Worm (Caenorhabditis elegans) whole organism, early embryonic: Measurements from ENCODE around the gene gcy-19.

Experiments
- F13C5.2 ChIP-seq: sonication (generic microtip); optimal IDR thresholded peaks from 2 replicates; lab custom pipeline; 2017; ENCODE audit warnings: mild to moderate bottlenecking, missing genetic modification characterization, inconsistent platforms, missing compliant biosample characterization
- aly-1 ChIP-seq: sonication (generic microtip); optimal IDR thresholded peaks from 2 replicates; lab custom pipeline; 2016; ENCODE audit warnings: missing genetic modification characterization, missing compliant biosample characterization
- ama-1 ChIP-seq: fragments of 150-350 bp; optimal IDR thresholded peaks from 2 replicates; lab custom pipeline; 2014
- ceh-13 ChIP-seq: fragments of 200-800 bp; sonication (Bioruptor generic); optimal IDR thresholded peaks from 2 replicates; lab custom pipeline; 2018; ENCODE audit warnings: mild to moderate bottlenecking, missing genetic modification characterization, missing compliant biosample characterization
- ceh-36 ChIP-seq: sonication (generic microtip); optimal IDR thresholded peaks from 2 replicates; lab custom pipeline; 2016; ENCODE audit warnings: missing genetic modification characterization, inconsistent platforms, missing compliant biosample characterization
- ets-7 ChIP-seq: sonication (generic microtip); optimal IDR thresholded peaks from 2 replicates; lab custom pipeline; 2016; ENCODE audit warnings: missing genotype, missing genetic modification characterization, missing compliant biosample characterization
- hmg-4 ChIP-seq: fragments of 200-800 bp; sonication (Bioruptor generic); optimal IDR thresholded peaks from 2 replicates; lab custom pipeline; 2018; ENCODE audit warnings: mild to moderate bottlenecking, missing genetic modification characterization, missing compliant biosample characterization
- hnd-1 ChIP-seq: sonication (generic microtip); optimal IDR thresholded peaks from 2 replicates; lab custom pipeline; 2016; ENCODE audit warnings: missing genetic modification characterization, missing compliant biosample characterization
- sea-1 ChIP-seq: fragments of 200-800 bp; sonication (Bioruptor generic); conservative IDR thresholded peaks from 2 replicates; pipeline ENCODE4 v1.3.6; 2022; ENCODE audit warnings: missing genetic modification characterization, missing compliant biosample characterization

ce11 chrII:3222686-3223085 lies 36.5 kb downstream of the gcy-19 start, which contains the start of gene ZC239.13:
- TF ChIP-seq ceh-36 (no peak), F13C5.2 (no peak), ama-1 (no peak), ets-7 (tag; lab: Kevin White, UChicago) (no peak), sea-1 (GFP tag; lab: Robert Waterston, UW) (no peak), hnd-1 (tag; lab: Kevin White, UChicago) (no peak), ceh-13 (GFP tag; lab: Kevin White, UChicago) (no peak), hmg-4 (GFP tag; lab: Kevin White, UChicago) (no peak), aly-1 (no peak)
